Fruit fly (Drosophila melanogaster): ENCODE results near the gene CG42714.

dm6 chr3L:6192822-6193555 is 40.9 kb downstream of the CG42714 start, which contains the start of the genes Sf3b6 and Tnpo:
- TF ChIP-seq rn (GFP tag; IDR thresholded peaks at IDR 0.05) (peak; percentile 64), D1 (tag; optimal IDR thresholded peaks at IDR 0.05) (no peak), CG9948 (tag; optimal IDR thresholded peaks at IDR 0.05) (peak; percentile 73), CG14655 (GFP tag; optimal IDR thresholded peaks at IDR 0.05) (no peak), CG4496 (GFP tag; IDR thresholded peaks at IDR 0.05) (peak; percentile 60; the same call in 2 of the 3 replicates), CG10348 (GFP tag; IDR thresholded peaks at IDR 0.05) (0 out of 2 replicates have a peak, but pooled peaks have one; percentile 19), Snoo (tag; optimal IDR thresholded peaks at IDR 0.05) (peak; percentile 76), CG8301 (tag; optimal IDR thresholded peaks at IDR 0.05) (no peak), CG17806 (tag; optimal IDR thresholded peaks at IDR 0.05) (peak; percentile 52), Pif1B (GFP tag; optimal IDR thresholded peaks at IDR 0.05) (no peak), gl (tag; optimal IDR thresholded peaks at IDR 0.05) (no peak)
